Fruit fly (Drosophila melanogaster): Measurements from ENCODE around the gene CG14736.
A peak's percentile ranks its signal among the peaks of the same experiment; 100 is the strongest.

The CG14736 gene

dm6 chr3R:12016828-12017280 is 23.5 kb upstream of the CG14736 start, which contains the start of the genes DCAF12 and Spt3 (continued):
- TF ChIP-seq zfh1 (GFP tag; IDR thresholded peaks at IDR 0.05) (peak; percentile 62; the same call in 1 of the 3 replicates), CG18262 (tag; optimal IDR thresholded peaks at IDR 0.05) (no peak), CG4424 (GFP tag; optimal IDR thresholded peaks at IDR 0.05) (peak; percentile 42), CG14667 (GFP tag; IDR thresholded peaks at IDR 0.05) (peak; percentile 39; the same call in 1 of the 2 replicates), bowl (GFP tag; IDR thresholded peaks at IDR 0.05) (no peak), CG12744 (GFP tag; optimal IDR thresholded peaks at IDR 0.05) (no peak), nau (GFP tag; optimal IDR thresholded peaks at IDR 0.05) (no peak), usp (GFP tag; optimal IDR thresholded peaks at IDR 0.05) (no peak), CG34422 (GFP tag; IDR thresholded peaks at IDR 0.05) (peak; percentile 43; the same call in 2 of the 3 replicates), CG4328 (GFP tag; optimal IDR thresholded peaks at IDR 0.05) (no peak), Sry-β (GFP tag; optimal IDR thresholded peaks at IDR 0.05) (peak; percentile 76), Oli (tag; optimal IDR thresholded peaks at IDR 0.05) (peak; percentile 36), CG1832 (GFP tag; optimal IDR thresholded peaks at IDR 0.05) (no peak), CG16813 (GFP tag; IDR thresholded peaks at IDR 0.05; ENCODE audit: partially characterized antibody) (peak; percentile 96), YL-1 (GFP tag; optimal IDR thresholded peaks at IDR 0.05) (peak; percentile 5), Xbp1 (GFP tag; optimal IDR thresholded peaks at IDR 0.05) (peak; percentile 50), stc (GFP tag; IDR thresholded peaks at IDR 0.05) (no peak), CG15514 (GFP tag; optimal IDR thresholded peaks at IDR 0.05) (peak; percentile 99), CG9817 (tag; optimal IDR thresholded peaks at IDR 0.05) (peak; percentile 76), Sox100B (GFP tag; optimal IDR thresholded peaks at IDR 0.05) (no peak), CG2116 (GFP tag; optimal IDR thresholded peaks at IDR 0.05) (peak; percentile 35), Adf1 (GFP tag; IDR thresholded peaks at IDR 0.05) (no peak), CG42726 (GFP tag; IDR thresholded peaks at IDR 0.05; ENCODE audit: partially characterized antibody) (peak; percentile 63), CG12769 (tag; optimal IDR thresholded peaks at IDR 0.05) (no peak), E2f1 (GFP tag; IDR thresholded peaks at IDR 0.05) (peak; percentile 31; the same call in 1 of the 2 replicates), otp (GFP tag; IDR thresholded peaks at IDR 0.05) (no peak), CG18599 (GFP tag; optimal IDR thresholded peaks at IDR 0.05) (peak; percentile 62), B-H1 (GFP tag; IDR thresholded peaks at IDR 0.05) (no peak; the same call in 2 of the 3 replicates), Awh (GFP tag; IDR thresholded peaks at IDR 0.05) (no peak), CG6689 (GFP tag; IDR thresholded peaks at IDR 0.05) (peak; percentile 42), oc (tag; optimal IDR thresholded peaks at IDR 0.05) (no peak), seq (GFP tag; IDR thresholded peaks at IDR 0.05) (no peak), CG6254 (GFP tag; optimal IDR thresholded peaks at IDR 0.05) (peak; percentile 53), CG11695 (GFP tag; IDR thresholded peaks at IDR 0.05) (no peak), scrt (GFP tag; optimal IDR thresholded peaks at IDR 0.05) (peak; percentile 44), Chrac-16 (GFP tag; optimal IDR thresholded peaks at IDR 0.05) (peak; percentile 35), pan (optimal IDR thresholded peaks at IDR 0.05) (no peak), pan (GFP tag; optimal IDR thresholded peaks at IDR 0.05 in 1 of 2, IDR thresholded peaks at IDR 0.05 in 1 of 2) (no peak), CG30403 (GFP tag; optimal IDR thresholded peaks at IDR 0.05) (peak; percentile 33), Aef1 (GFP tag; IDR thresholded peaks at IDR 0.05) (peak; percentile 56), CG13296 (GFP tag; optimal IDR thresholded peaks at IDR 0.05) (no peak), aop (GFP tag; IDR thresholded peaks at IDR 0.05) (no peak), CG10274 (GFP tag; optimal IDR thresholded peaks at IDR 0.05) (no peak), CG8089 (GFP tag; optimal IDR thresholded peaks at IDR 0.05) (no peak), ro (GFP tag; IDR thresholded peaks at IDR 0.05) (no peak), CG7786 (GFP tag; optimal IDR thresholded peaks at IDR 0.05) (no peak), HmgZ (tag; optimal IDR thresholded peaks at IDR 0.05) (no peak), CG12071 (GFP tag; optimal IDR thresholded peaks at IDR 0.05) (no peak), Taf1 (GFP tag; IDR thresholded peaks at IDR 0.05) (no peak), fd64A (GFP tag; optimal IDR thresholded peaks at IDR 0.05) (no peak), CG8359 (GFP tag; optimal IDR thresholded peaks at IDR 0.05; ENCODE audit: borderline replicate concordance) (peak; percentile 40)
